Fruit fly (Drosophila melanogaster) Kc167 (cell line): Measurements from ENCODE around the gene Shab.

Experiments used
- Myc ChIP-seq: fragments of >200 bp; optimal IDR thresholded peaks from 2 replicates; lab custom pipeline; 2017; ENCODE audit warnings: missing external identifiers
- Sin3A ChIP-seq: fragments of >200 bp; optimal IDR thresholded peaks from 2 replicates; lab custom pipeline; 2018; ENCODE audit warnings: missing external identifiers
- h ChIP-seq: fragments of >200 bp; optimal IDR thresholded peaks from 3 replicates; lab custom pipeline; 2018; ENCODE audit warnings: missing external identifiers
- insv ChIP-seq: fragments of >200 bp; optimal IDR thresholded peaks from 3 replicates; lab custom pipeline; 2018; ENCODE audit warnings: missing external identifiers
- psq ChIP-seq: fragments of >200 bp; optimal IDR thresholded peaks from 2 replicates; lab custom pipeline; 2017; ENCODE audit warnings: missing external identifiers
- ttk ChIP-seq: sonication (Bioruptor generic); optimal IDR thresholded peaks from 2 replicates; lab custom pipeline; 2017; ENCODE audit warnings: missing external identifiers

Gene Shab

DNA sequence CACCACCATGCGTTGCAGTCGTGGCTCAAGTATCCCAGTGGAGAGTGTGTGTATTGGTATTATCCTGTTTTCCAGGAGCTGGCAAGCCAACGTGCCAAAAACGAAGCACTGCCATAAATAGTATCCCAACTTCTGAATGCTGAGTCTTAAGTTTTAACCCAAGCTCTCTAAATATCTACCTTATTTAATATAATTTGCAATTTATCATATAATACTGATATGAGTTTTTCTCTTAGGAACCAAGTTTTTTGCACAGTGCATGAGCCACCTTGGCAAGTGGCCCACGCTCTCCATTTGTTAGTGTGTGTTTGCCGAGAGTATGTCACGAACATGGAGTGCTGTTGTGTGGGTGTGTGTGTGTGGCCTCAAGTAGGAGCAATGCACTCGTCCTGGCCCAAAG lies 29.3 kb upstream of the Shab start:
- TF ChIP-seq h (lab: Kevin White, UChicago) (no peak), ttk (lab: Kevin White, UChicago) (no peak), psq (lab: Kevin White, UChicago) (no peak), Myc (lab: Kevin White, UChicago) (no peak), insv (lab: Kevin White, UChicago) (no peak), Sin3A (lab: Kevin White, UChicago) (no peak)

DNA sequence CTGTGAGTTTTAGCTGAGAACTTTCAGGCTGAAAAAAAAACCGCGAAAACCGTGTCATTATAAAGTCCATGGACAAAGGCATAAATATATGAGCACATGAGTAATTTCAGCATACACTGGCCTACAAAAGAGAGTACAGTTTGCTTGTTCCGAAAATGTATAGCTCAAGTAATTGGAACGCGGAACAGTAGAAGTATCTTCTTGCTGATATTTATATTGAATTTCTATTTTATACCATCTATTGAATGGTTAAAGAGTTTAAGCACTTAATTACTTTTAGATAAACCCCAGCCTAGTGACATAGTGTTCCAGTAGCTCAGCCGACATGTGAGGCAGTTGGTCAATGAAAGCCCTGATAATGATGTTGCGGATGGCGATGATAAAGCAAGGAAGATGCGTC lies 28.0 kb upstream of the Shab start:
- no peak for TF ChIP-seq Sin3A (lab: Kevin White, UChicago)
- no peak for TF ChIP-seq ttk (lab: Kevin White, UChicago)
- TF ChIP-seq psq (lab: Kevin White, UChicago): no peak
- no peak for TF ChIP-seq insv (lab: Kevin White, UChicago)
- TF ChIP-seq h (lab: Kevin White, UChicago): no peak
- no peak for TF ChIP-seq Myc (lab: Kevin White, UChicago)

DNA sequence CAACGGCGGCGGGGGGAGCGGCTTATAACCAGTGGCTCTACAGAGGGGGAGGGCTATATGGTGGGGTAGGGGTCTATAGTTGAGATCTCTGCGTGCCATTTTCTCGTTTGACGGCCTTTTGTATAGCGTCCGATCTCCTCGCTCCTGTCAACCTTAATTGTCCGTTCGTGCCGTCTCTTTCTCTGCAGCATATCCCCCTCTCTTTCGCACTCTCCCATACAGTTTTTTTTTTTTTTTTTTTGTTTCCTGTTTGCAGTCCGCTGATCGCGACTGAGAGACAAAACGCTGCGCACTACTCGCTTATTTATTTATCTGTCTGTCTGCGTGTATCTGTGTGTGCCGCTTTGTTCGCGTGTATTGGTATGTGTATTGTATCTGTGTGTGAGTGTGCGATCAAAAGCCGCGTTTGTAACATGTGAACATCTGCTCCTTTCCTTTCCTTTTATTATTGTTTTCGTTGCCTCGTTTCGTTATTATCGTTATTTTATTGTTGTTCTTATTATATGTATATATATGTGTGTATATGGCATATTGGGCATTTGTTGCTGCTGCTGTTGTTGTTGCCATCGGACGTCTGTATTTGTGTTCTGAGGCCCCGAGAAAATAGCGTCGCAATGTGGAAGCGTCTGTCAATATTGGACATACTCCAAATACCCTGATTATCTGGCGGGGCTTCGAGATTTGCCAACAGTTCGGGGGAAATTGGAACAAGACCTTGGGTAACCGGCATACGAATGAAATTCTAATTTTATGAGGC lies 27.2 kb upstream of the Shab start:
- TF ChIP-seq insv (lab: Kevin White, UChicago) (no peak), ttk (lab: Kevin White, UChicago) (no peak), h (lab: Kevin White, UChicago) (no peak), Myc (lab: Kevin White, UChicago) (no peak), Sin3A (lab: Kevin White, UChicago) (no peak), psq (lab: Kevin White, UChicago) (no peak)

DNA sequence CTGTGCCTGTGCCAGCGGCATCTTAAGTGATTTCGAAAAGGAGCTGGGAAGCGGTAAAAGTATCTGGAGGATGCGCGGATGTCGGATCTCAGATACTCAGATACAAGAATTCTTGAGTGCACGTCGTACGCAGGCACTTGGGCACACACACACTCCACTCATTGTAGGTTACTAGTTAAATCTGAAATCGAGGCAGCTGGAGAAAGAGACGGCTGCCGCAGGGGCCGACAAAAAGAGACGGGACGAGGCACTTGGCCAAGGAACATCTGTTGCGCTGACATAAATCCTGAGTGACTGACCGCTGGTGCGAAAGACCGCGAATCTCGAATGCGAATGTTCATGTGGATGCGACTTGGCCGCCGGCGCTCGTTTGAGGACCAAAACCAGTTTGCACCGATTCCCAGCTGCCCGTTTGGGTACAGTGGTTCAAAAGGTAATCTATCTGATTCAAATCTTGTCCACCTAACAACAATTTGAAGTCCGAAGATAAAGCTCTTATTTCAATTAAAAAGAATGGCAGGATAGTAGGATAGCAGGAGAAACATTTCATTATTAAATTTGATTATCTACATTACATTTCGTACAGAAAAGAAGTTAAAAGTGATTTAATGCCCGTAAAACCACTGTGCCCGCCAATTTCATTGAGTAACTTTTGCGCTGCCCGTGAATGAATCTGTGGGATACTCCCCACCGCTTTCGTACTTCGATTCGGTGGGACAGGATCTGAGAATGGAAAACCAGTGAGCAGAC lies 25.9 kb upstream of the Shab start:
- TF ChIP-seq psq (lab: Kevin White, UChicago) (no peak), Myc (lab: Kevin White, UChicago) (no peak), insv (lab: Kevin White, UChicago) (no peak), ttk (lab: Kevin White, UChicago) (no peak)

DNA sequence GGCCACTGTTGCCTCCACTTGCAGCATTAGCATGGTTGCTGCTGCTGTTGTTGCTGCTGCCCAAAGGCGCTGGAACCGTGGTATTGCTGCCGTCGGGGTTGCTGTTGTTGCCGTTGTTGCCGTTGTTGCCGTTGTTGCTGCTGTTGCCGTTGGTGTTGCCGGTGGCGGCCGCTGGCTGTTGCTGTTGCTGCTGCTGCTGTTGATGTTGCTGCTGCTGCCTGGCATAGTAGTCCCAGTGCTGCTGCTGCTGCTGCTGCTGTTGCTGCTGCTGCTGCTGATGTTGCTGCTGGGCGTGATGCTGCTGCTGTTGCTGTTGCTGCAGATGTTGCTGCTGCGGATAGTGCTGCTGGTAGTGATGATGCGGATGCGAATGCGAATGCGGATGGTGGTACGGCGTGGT lies 23.7 kb upstream of the Shab start:
- no peak for TF ChIP-seq h (lab: Kevin White, UChicago)
- no peak for TF ChIP-seq Sin3A (lab: Kevin White, UChicago)
- no peak for TF ChIP-seq ttk (lab: Kevin White, UChicago)
- TF ChIP-seq Myc (lab: Kevin White, UChicago): no peak
- TF ChIP-seq psq (lab: Kevin White, UChicago): no peak

DNA sequence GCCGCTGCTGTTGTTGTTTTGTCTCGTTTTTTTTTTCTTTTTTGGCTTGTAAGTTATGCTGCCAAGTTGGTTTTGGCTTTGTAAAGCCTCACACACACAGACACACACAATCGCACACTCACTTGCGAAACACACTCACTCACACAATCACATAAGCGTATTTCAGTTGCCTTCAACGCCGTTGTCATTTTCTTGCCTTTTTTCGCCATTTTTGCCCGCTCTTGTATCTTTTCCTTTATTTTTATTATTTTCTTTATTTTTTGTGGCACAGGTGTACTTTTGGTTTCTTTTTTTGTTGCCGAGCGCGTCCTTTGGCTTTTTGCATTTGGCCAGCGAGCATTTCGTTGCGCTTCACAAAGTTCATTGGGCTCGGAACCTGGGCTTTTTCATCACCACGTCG lies 21.8 kb upstream of the Shab start:
- TF ChIP-seq h (lab: Kevin White, UChicago): no peak
- TF ChIP-seq Sin3A (lab: Kevin White, UChicago): no peak
- TF ChIP-seq ttk (lab: Kevin White, UChicago): no peak
- TF ChIP-seq psq (lab: Kevin White, UChicago): no peak
- no peak for TF ChIP-seq insv (lab: Kevin White, UChicago)
- TF ChIP-seq Myc (lab: Kevin White, UChicago): no peak

DNA sequence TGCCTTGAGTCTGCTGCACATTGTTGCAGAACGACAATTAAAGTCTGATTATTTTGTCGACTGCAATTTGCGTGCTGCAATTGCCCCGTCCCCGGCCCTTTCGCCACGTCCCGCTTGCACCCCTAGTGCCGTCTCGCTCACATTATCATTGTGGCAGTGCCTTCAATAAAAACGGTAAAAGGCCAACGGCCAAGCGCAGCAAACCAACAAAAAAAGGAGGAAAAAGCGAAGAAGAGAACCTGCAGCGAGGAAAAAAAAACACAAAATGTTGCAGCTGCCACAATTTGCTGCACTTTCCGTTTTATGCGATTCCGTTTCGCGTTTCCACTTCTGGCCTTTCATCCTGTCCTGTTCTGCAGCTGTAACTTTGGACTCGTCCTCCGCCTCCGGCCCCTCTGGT lies 20.8 kb upstream of the Shab start:
- TF ChIP-seq insv (lab: Kevin White, UChicago): no peak
- TF ChIP-seq Sin3A (lab: Kevin White, UChicago): no peak
- no peak for TF ChIP-seq h (lab: Kevin White, UChicago)
- no peak for TF ChIP-seq Myc (lab: Kevin White, UChicago)
- no peak for TF ChIP-seq ttk (lab: Kevin White, UChicago)
- no peak for TF ChIP-seq psq (lab: Kevin White, UChicago)

DNA sequence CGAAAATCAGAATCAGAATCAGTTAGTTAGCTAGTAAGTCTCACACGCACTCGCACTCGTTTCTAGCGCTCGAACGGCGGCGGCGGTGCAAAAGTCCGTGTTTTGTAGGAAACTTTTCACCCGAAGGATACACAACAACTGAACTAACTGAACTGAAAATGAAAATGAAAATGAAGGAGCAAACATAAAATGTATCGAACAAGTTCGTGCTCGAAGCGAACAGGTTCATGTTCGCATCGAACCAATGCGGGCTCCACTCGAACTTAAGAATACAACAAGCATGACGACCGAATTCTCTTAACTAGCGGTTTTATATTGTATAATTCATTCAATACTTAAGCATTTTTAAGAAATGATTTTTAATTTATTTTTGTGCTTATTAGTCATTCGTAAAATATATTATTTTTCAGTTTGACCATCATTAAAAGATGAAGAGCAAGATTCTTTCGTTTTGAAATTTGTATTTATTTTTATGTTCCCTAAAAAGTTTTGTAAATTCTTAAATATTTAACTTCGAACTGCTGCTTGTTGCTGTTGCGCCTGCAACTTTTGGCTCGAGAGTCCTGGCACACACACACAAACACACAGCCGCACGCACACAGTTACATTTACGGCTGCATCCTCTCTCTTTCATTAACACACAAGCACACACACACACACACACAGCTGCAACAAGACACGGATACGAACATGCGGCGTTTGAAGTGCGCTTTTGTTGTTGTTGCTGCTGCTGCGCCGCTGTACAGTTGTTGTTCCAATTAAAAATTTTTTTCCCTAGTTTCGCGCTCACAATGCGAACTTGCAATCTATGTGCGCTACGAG lies 15.6 kb upstream of the Shab start, which contains the start of gene Tet:
Gene Tet (minus strand): TSS at position 154 of the 822 bp plus-strand sequence.
- TF ChIP-seq Sin3A (lab: Kevin White, UChicago) (no peak), psq (lab: Kevin White, UChicago) (no peak), h (lab: Kevin White, UChicago) (no peak), insv (lab: Kevin White, UChicago) (no peak), ttk (lab: Kevin White, UChicago) (no peak), Myc (lab: Kevin White, UChicago) (no peak)

DNA sequence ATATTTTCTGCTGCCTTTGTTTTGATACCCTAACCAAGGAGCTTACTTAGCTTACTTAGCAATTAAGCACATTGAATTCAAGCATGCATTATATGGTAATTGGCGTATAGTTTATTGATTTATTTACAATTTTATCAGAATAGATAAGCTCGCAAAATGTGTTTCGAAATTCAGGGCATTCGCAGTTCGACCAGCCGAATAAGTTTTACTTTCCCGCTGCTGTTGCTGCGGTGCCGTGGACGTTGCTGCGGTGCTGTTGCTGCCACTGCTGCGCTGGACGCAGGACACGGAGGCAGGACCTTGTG lies 15.0 kb upstream of the Shab start:
- TF ChIP-seq ttk (lab: Kevin White, UChicago) (no peak), Myc (lab: Kevin White, UChicago) (no peak), h (lab: Kevin White, UChicago) (no peak), Sin3A (lab: Kevin White, UChicago) (no peak), insv (lab: Kevin White, UChicago) (no peak), psq (lab: Kevin White, UChicago) (no peak)

DNA sequence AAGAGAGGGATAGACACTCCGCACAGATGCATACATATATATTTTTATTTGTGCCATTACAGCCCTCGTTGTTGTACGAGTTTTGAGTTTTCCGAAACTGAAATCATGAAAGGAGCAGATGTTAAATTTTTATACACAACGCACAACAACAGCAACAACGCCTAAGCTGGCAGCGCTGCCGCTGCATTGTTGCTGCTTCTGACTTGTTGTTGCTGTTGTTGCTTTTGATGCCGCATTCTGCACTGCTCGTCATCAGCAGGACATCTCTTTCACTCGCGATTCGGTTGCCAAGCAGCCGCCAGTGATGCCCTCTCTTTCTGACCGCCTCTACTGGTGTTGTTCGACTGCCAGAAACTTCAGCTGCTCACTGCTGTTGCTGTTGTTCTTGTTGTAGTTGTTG lies 13.2 kb upstream of the Shab start:
- TF ChIP-seq Sin3A (lab: Kevin White, UChicago) (no peak), ttk (lab: Kevin White, UChicago) (no peak), insv (lab: Kevin White, UChicago) (no peak), psq (lab: Kevin White, UChicago) (no peak), h (lab: Kevin White, UChicago) (no peak), Myc (lab: Kevin White, UChicago) (no peak)

DNA sequence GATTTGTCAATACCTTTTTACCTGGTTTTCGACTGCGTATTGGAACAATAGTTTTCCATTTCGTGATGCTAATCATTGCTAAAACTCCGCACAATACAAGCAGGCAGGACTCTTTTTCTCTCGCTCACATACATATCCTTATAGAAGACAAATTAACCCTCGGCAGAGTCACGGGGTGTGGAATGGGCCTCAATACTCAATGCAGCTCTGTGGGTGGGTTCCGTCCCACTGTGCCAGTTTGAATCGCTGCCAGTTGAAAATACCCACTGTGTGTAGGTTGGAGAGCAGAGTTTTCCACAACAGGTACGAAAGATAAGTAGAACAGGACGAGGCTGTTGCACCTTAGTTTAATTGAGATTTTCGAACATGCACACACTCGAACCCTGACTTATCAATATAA lies 12.5 kb upstream of the Shab start:
- TF ChIP-seq Sin3A (lab: Kevin White, UChicago) (no peak), Myc (lab: Kevin White, UChicago) (no peak), psq (lab: Kevin White, UChicago) (no peak), insv (lab: Kevin White, UChicago) (no peak), h (lab: Kevin White, UChicago) (no peak), ttk (lab: Kevin White, UChicago) (no peak)
